Worm (Caenorhabditis elegans) whole organism, L1 larva: ENCODE measurements around the gene F57B1.5.

Source experiments
- C34B4.2 ChIP-seq: sonication (generic microtip); optimal IDR thresholded peaks from 2 replicates; lab custom pipeline; 2017; ENCODE audit warnings: mild to moderate bottlenecking, missing genetic modification characterization, missing compliant biosample characterization
- aly-2 ChIP-seq: fragments of 150-350 bp; optimal IDR thresholded peaks from 2 replicates; lab custom pipeline; 2014; ENCODE audit warnings: missing biosample characterization, missing genetic modification characterization
- blmp-1 ChIP-seq: fragments of 150-350 bp; optimal IDR thresholded peaks from 2 replicates; lab custom pipeline; 2014; ENCODE audit warnings: missing biosample characterization, missing genetic modification characterization
- ceh-90 ChIP-seq: sonication (generic microtip); optimal IDR thresholded peaks from 2 replicates; lab custom pipeline; 2016; ENCODE audit warnings: missing genetic modification characterization, missing compliant biosample characterization
- ces-1 ChIP-seq: fragments of 150-350 bp; optimal IDR thresholded peaks from 2 replicates; lab custom pipeline; 2014; ENCODE audit warnings: missing biosample characterization, missing genetic modification reagents, missing genetic modification characterization
- dpl-1 ChIP-seq, 3 experiments: fragments of 150-350 bp in 2 of 3; sonication (generic microtip) in 1 of 3; optimal IDR thresholded peaks; 2 replicates each; lab custom pipeline; 2014 to 2017; ENCODE audit warnings: missing biosample characterization in 3 of 3, missing genetic modification characterization in 3 of 3, missing genetic modification reagents in 3 of 3
- dsc-1 ChIP-seq: sonication (generic microtip); optimal IDR thresholded peaks from 2 replicates; lab custom pipeline; 2016; ENCODE audit warnings: mild to moderate bottlenecking, missing genetic modification characterization, missing compliant biosample characterization
- efl-1 ChIP-seq, 4 experiments: fragments of 150-350 bp; optimal IDR thresholded peaks in 3 of 4; peaks in 1 of 4; 1 replicate in 1 of 4; 2 replicates in 3 of 4; lab custom pipeline; 2014; ENCODE audit warnings: missing biosample characterization in 2 of 4, missing genetic modification characterization in 2 of 4, missing genetic modification reagents in 2 of 4
- egl-13 ChIP-seq: sonication (generic microtip); optimal IDR thresholded peaks from 2 replicates; lab custom pipeline; 2016; ENCODE audit warnings: missing genotype, missing genetic modification reagents, missing genetic modification characterization, missing compliant biosample characterization
- egl-27 ChIP-seq, 2 experiments: fragments of 150-350 bp in 1 of 2; sonication (generic microtip); optimal IDR thresholded peaks; 3 replicates each; lab custom pipeline; 2017 to 2018; ENCODE audit warnings: missing biosample characterization in 2 of 2, missing genetic modification characterization in 2 of 2, missing genetic modification reagents in 2 of 2
- ets-5 ChIP-seq: fragments of 200-800 bp; sonication (Bioruptor generic); IDR thresholded peaks from 2 replicates; pipeline ENCODE4 v1.3.6; 2022; ENCODE audit warnings: missing genetic modification characterization, missing compliant biosample characterization
- fkh-8 ChIP-seq: sonication (generic microtip); optimal IDR thresholded peaks from 2 replicates; lab custom pipeline; 2016; ENCODE audit warnings: mild to moderate bottlenecking, missing genetic modification characterization, missing compliant biosample characterization
- hlh-4 ChIP-seq: sonication (generic microtip); optimal IDR thresholded peaks from 2 replicates; lab custom pipeline; 2016; ENCODE audit warnings: mild to moderate bottlenecking, missing genetic modification characterization, missing compliant biosample characterization
- hpl-2 ChIP-seq: fragments of 150-350 bp; optimal IDR thresholded peaks from 2 replicates; lab custom pipeline; 2014; ENCODE audit warnings: missing biosample characterization, missing genetic modification reagents, missing genetic modification characterization
- irx-1 ChIP-seq: sonication (generic microtip); optimal IDR thresholded peaks from 2 replicates; lab custom pipeline; 2016; ENCODE audit warnings: missing genetic modification characterization, missing compliant biosample characterization
- jun-1 ChIP-seq: fragments of 150-350 bp; optimal IDR thresholded peaks from 2 replicates; lab custom pipeline; 2014; ENCODE audit warnings: missing biosample characterization, missing genetic modification reagents, missing genetic modification characterization
- lin-13 ChIP-seq: fragments of 150-350 bp; optimal IDR thresholded peaks from 2 replicates; lab custom pipeline; 2014; ENCODE audit warnings: missing biosample characterization, missing genetic modification reagents, missing genetic modification characterization
- lin-35 ChIP-seq, 2 experiments: fragments of 150-350 bp; optimal IDR thresholded peaks; 2 replicates each; lab custom pipeline; 2014; ENCODE audit warnings: missing biosample characterization in 2 of 2, missing genetic modification characterization in 2 of 2, missing genetic modification reagents in 2 of 2
- lir-3 ChIP-seq: sonication (generic microtip); optimal IDR thresholded peaks from 2 replicates; lab custom pipeline; 2016; ENCODE audit warnings: mild to moderate bottlenecking, missing genetic modification characterization, moderate library complexity, missing compliant biosample characterization; ENCODE audit not compliant: poor library complexity
- mdl-1 ChIP-seq, 2 experiments: fragments of 150-350 bp; optimal IDR thresholded peaks; 2 replicates each; lab custom pipeline; 2014 to 2017; ENCODE audit warnings: missing biosample characterization in 2 of 2, missing genetic modification characterization in 2 of 2, inconsistent platforms in 1 of 2
- mep-1 ChIP-seq: fragments of 150-350 bp; optimal IDR thresholded peaks from 2 replicates; lab custom pipeline; 2014; ENCODE audit warnings: missing biosample characterization, missing genetic modification characterization
- nhr-20 ChIP-seq: sonication (generic microtip); optimal IDR thresholded peaks from 2 replicates; lab custom pipeline; 2016; ENCODE audit warnings: mild to moderate bottlenecking, missing genetic modification characterization, missing compliant biosample characterization
- nhr-71 ChIP-seq: sonication (generic microtip); optimal IDR thresholded peaks from 2 replicates; lab custom pipeline; 2016; ENCODE audit warnings: mild to moderate bottlenecking, missing genetic modification characterization, moderate library complexity, missing compliant biosample characterization
- nhr-76 ChIP-seq: sonication (generic microtip); optimal IDR thresholded peaks from 2 replicates; lab custom pipeline; 2017; ENCODE audit warnings: missing biosample characterization, missing genetic modification characterization
- nhr-90 ChIP-seq: sonication (generic microtip); optimal IDR thresholded peaks from 2 replicates; lab custom pipeline; 2016; ENCODE audit warnings: mild to moderate bottlenecking, missing genetic modification characterization, missing compliant biosample characterization; ENCODE audit not compliant: poor library complexity
- pag-3 ChIP-seq: sonication (generic microtip); optimal IDR thresholded peaks from 2 replicates; lab custom pipeline; 2017; ENCODE audit warnings: missing genetic modification characterization, mild to moderate bottlenecking, missing compliant biosample characterization, antibody characterized with exemption, borderline replicate concordance; ENCODE audit not compliant: insufficient read depth
- sup-37 ChIP-seq: fragments of 200-800 bp; sonication (Bioruptor generic); optimal IDR thresholded peaks from 2 replicates; lab custom pipeline; 2018; ENCODE audit warnings: mild to moderate bottlenecking, missing genetic modification characterization, missing compliant biosample characterization
- swsn-7 ChIP-seq: sonication (generic microtip); optimal IDR thresholded peaks from 2 replicates; lab custom pipeline; 2016; ENCODE audit warnings: missing genetic modification characterization, missing compliant biosample characterization
- unc-86 ChIP-seq: sonication (generic microtip); optimal IDR thresholded peaks from 2 replicates; lab custom pipeline; 2016; ENCODE audit warnings: missing genetic modification characterization, missing compliant biosample characterization
- zag-1 ChIP-seq: fragments of 150-350 bp; optimal IDR thresholded peaks from 2 replicates; lab custom pipeline; 2014; ENCODE audit warnings: missing biosample characterization, missing genetic modification characterization
- ztf-11 ChIP-seq, 2 experiments: sonication (generic microtip); optimal IDR thresholded peaks; 2 replicates each; lab custom pipeline; 2016 to 2017; ENCODE audit warnings: missing genetic modification characterization in 2 of 2, missing biosample characterization in 1 of 2, missing compliant biosample characterization in 1 of 2

Gene F57B1.5

DNA sequence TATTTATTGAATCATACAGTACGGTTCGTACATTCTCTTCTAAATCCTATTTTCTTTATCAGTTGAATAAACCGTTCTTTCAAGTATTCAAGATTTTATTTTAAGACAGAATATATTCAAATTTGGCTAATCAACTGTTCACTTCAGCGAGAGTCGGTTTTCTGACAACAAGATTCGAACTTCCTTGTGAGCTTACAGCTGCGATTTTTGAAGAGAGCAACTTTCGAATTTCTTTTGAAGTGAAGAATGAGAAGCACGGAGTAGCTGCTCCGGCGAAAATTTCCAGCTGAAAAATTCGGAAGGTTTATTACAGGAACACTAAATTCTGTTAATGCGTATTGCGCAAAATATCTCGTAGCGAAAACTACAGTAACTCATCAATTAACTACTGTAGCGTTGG lies 26.1 kb upstream of the F57B1.5 start:
- TF ChIP-seq jun-1 (tag; lab: Kevin White, UChicago), result no peak
- TF ChIP-seq efl-1 (optimal IDR thresholded peaks at IDR 0.05; lab: Kevin White, UChicago), result no peak
- peak in 1 of 2 experiments; percentile 91 for TF ChIP-seq efl-1 (GFP tag; optimal IDR thresholded peaks at IDR 0.05 in 1 of 2; lab: Kevin White, UChicago)

ce11 chrV:13184137-13184536 lies 23.4 kb upstream of the F57B1.5 start, which contains the start of gene T09E8.4:
Gene T09E8.4 (minus strand): TSS chrV:13184237.
- no peak for TF ChIP-seq aly-2
- TF ChIP-seq irx-1 (tag; lab: Kevin White, UChicago), result no peak
- no peak for TF ChIP-seq hpl-2 (GFP tag; lab: Kevin White, UChicago)
- no peak for TF ChIP-seq ets-5 (GFP tag; lab: Robert Waterston, UW)
- TF ChIP-seq ces-1 (GFP tag; lab: Kevin White, UChicago), result no peak
- no peak for TF ChIP-seq unc-86 (tag; lab: Kevin White, UChicago)
- TF ChIP-seq lir-3, result no peak
- TF ChIP-seq sup-37 (GFP tag; lab: Kevin White, UChicago), result no peak
- TF ChIP-seq blmp-1 (tag; lab: Kevin White, UChicago), result no peak
- TF ChIP-seq nhr-76 (tag; lab: Kevin White, UChicago), result no peak
- TF ChIP-seq nhr-90 (tag; lab: Kevin White, UChicago), result no peak
- TF ChIP-seq fkh-8 (tag; lab: Kevin White, UChicago), result no peak
- no peak for TF ChIP-seq egl-13 (tag; lab: Kevin White, UChicago)
- no peak for TF ChIP-seq zag-1 (tag; lab: Kevin White, UChicago)
- no peak for TF ChIP-seq lin-35 (GFP tag; optimal IDR thresholded peaks at IDR 0.05; lab: Kevin White, UChicago)
- no peak for TF ChIP-seq mep-1 (tag; lab: Kevin White, UChicago)

DNA sequence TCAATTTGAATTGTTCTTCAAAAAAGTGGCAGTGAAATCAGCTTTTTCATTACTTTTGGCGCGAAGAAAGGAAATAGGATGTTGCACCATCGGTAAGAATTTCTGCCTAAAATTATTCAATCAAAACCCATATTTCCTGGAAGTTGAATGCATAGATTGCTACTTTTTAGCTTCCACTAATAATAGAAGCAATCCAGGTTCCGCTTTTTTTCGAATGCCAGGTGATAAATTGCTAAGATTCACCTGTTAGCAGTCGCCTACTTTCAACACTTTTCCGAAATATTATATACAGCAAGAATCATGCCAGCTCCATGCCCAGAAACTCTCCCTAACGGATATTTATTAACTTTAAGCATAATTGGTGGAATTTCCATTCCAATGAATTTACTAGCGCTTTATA lies 22.1 kb upstream of the F57B1.5 start, which contains the start of gene sri-6:
TSS of gene sri-6 (plus strand) at position 301 of the 400 bp plus-strand sequence.
- TF ChIP-seq efl-1 (optimal IDR thresholded peaks at IDR 0.05; lab: Kevin White, UChicago) (no peak), efl-1 (GFP tag; optimal IDR thresholded peaks at IDR 0.05 in 1 of 2; lab: Kevin White, UChicago) (peak in 1 of 2 experiments; percentile 12), hlh-4 (tag; lab: Kevin White, UChicago) (peak; percentile 65), jun-1 (tag; lab: Kevin White, UChicago) (no peak)

DNA sequence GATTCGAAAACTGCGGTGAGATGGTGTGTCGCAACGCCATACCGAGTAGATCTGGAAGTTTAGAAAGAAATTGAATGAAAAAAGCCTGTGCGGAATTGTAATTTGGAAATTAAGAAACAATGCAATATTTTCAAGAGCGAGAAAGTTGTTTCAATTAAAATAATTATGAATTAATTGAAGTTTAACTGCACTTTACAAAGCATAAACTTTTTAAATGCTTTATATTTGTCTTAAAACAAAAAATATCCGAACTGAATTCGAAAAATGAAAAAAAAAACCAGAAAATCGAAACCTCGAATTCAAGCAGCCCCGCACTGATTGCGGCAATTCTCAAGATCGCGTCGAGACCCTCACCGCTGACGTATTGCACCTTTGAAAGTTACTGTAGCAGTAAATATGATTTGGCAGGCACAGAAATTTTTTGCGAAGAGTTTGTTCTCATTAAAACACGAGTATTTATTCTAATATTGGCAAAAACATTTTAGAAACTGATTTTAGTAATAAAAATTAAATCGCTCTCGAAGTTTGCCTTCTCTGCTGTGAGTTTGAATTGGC lies 14.0 kb upstream of the F57B1.5 start, which contains the start of gene sun-1:
TSS of gene sun-1 (minus strand) at position 51 of the 555 bp plus-strand sequence.
- TF ChIP-seq ceh-90 (tag; lab: Kevin White, UChicago) (no peak), nhr-20 (no peak), ztf-11 (tag; optimal IDR thresholded peaks at IDR 0.05; lab: Kevin White, UChicago) (no peak), nhr-71 (tag; lab: Kevin White, UChicago) (no peak), C34B4.2 (no peak), lin-35 (GFP tag; optimal IDR thresholded peaks at IDR 0.05; lab: Kevin White, UChicago) (no peak), egl-27 (tag; optimal IDR thresholded peaks at IDR 0.05; lab: Kevin White, UChicago) (no peak), mdl-1 (tag; optimal IDR thresholded peaks at IDR 0.05; lab: Kevin White, UChicago) (no peak), swsn-7 (tag; lab: Kevin White, UChicago) (no peak), sup-37 (GFP tag; lab: Kevin White, UChicago) (no peak), unc-86 (tag; lab: Kevin White, UChicago) (no peak), dpl-1 (GFP tag; optimal IDR thresholded peaks at IDR 0.05; lab: Kevin White, UChicago) (no peak), dsc-1 (tag; lab: Kevin White, UChicago) (no peak), lin-13 (GFP tag; lab: Kevin White, UChicago) (no peak)
- TF ChIP-seq, all 84 proteins: peak for 0

DNA sequence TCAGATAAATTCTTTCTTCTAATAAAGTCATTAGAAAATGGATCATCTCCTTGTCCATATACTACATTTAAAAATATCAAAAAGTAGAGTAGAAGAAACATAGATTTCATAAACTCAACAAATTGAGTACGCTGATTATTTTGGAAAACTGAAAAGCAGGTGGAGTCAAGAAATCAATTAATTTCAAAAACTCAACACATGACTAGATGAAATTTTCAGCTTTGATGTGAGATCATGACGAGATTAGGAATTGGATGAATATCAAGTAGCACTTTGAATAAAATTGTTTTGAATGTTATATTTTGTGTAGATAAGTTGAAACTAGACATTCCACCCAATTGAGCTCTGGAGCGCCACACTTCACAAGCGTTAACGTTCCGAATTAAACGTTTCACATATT lies 12.0 kb upstream of the F57B1.5 start, which contains the start of gene F57B1.1:
TSS of gene F57B1.1 (minus strand) at position 101 of the 400 bp plus-strand sequence.
- TF ChIP-seq pag-3, result no peak
- no peak for TF ChIP-seq efl-1 (optimal IDR thresholded peaks at IDR 0.05; lab: Kevin White, UChicago)
- peak in 1 of 2 experiments; percentile 56 for TF ChIP-seq efl-1 (GFP tag; optimal IDR thresholded peaks at IDR 0.05 in 1 of 2; lab: Kevin White, UChicago)
